Fruit fly (Drosophila melanogaster) Kc167 (cell line): ENCODE results near the gene CG12237.

Experiments
- Myc ChIP-seq: fragments of >200 bp; optimal IDR thresholded peaks from 2 replicates; lab custom pipeline; 2017; ENCODE audit warnings: missing external identifiers
- Sin3A ChIP-seq: fragments of >200 bp; optimal IDR thresholded peaks from 2 replicates; lab custom pipeline; 2018; ENCODE audit warnings: missing external identifiers
- h ChIP-seq: fragments of >200 bp; optimal IDR thresholded peaks from 3 replicates; lab custom pipeline; 2018; ENCODE audit warnings: missing external identifiers
- insv ChIP-seq: fragments of >200 bp; optimal IDR thresholded peaks from 3 replicates; lab custom pipeline; 2018; ENCODE audit warnings: missing external identifiers
- psq ChIP-seq: fragments of >200 bp; optimal IDR thresholded peaks from 2 replicates; lab custom pipeline; 2017; ENCODE audit warnings: missing external identifiers

DNA sequence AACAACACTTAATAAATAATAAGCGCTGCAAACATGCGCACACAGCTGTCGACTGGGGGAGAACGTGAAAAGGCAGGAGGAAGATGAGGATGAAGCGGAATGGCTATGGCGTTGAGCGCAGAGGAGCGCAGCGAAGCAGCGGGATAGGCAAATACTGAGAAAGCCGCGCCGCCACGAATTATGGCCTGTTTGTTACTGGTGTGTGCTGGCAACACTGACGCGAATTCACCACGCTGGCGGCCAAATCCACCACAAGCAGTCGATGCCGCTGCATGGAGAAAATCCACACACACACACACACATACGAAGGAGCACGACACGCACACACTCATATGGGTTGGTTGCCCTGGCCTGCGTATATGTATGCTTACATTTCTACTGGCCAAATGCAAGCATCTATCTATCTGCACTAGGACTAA, 5.7 kb downstream of the CG12237 start:
- TF ChIP-seq Myc (lab: Kevin White, UChicago), result no peak
- no peak for TF ChIP-seq Sin3A (lab: Kevin White, UChicago)
- TF ChIP-seq psq, result no peak
- TF ChIP-seq h (lab: Kevin White, UChicago), result no peak
- TF ChIP-seq insv (lab: Kevin White, UChicago), result no peak
